Fruit fly (Drosophila melanogaster) S2 (cell line): ENCODE data around the gene Rpp20.

Source experiments
- CG8478 ChIP-seq: fragments of >200 bp; optimal IDR thresholded peaks from 2 replicates; lab custom pipeline; 2018
- CTCF ChIP-seq, 2 experiments: fragments of >200 bp; optimal IDR thresholded peaks; 2 replicates each; lab custom pipeline; 2018

DNA sequence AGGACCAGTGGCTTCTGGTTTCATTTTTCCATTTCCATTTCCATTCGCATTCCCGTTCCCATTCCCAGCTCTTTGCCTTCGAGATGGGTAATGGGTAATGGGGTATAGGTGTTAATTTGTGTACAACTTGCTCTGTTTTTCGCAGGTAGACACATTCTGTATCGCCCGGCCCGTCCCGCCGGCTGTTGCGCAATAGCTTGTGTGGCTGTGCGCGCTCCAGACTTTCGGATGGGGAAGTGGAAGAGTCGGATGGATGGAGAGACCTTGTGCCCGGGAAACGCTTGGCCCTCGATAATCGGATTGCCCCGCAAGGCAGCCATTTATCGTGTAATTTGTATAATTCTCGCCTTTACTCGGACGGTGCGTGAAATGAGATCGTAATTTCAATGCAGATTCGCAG is 9.5 kb downstream of the Rpp20 start:
- no peak for TF ChIP-seq CTCF (optimal IDR thresholded peaks at IDR 0.05; lab: Kevin White, UChicago)
- TF ChIP-seq CG8478, result no peak
